Worm (Caenorhabditis elegans) whole organism, young adult: ENCODE results near the gene F32D1.3.
A peak's percentile ranks its signal among the peaks of the same experiment; 100 is the strongest.

Source experiments
- B0019.2 ChIP-seq: fragments of 200-800 bp; sonication (Bioruptor generic); conservative IDR thresholded peaks from 2 replicates; pipeline ENCODE4 v1.3.6; 2022; ENCODE audit warnings: missing genetic modification reagents, missing genetic modification characterization, missing compliant biosample characterization
- C06A6.2 ChIP-seq: fragments of 200-800 bp; sonication (Bioruptor generic); conservative IDR thresholded peaks from 2 replicates; pipeline ENCODE4 v1.3.6; 2022; ENCODE audit warnings: missing genetic modification characterization, missing compliant biosample characterization
- D2030.7 ChIP-seq: fragments of 200-800 bp; sonication (Bioruptor generic); IDR thresholded peaks from 2 replicates; pipeline ENCODE4 v1.3.6; 2022; ENCODE audit warnings: missing genetic modification reagents, missing genetic modification characterization, missing compliant biosample characterization
- F10E7.11 ChIP-seq: sonication (generic microtip); optimal IDR thresholded peaks from 2 replicates; lab custom pipeline; 2017; ENCODE audit warnings: mild to moderate bottlenecking, missing genetic modification characterization, moderate library complexity, missing compliant biosample characterization
- F33H1.4 ChIP-seq: fragments of 200-800 bp; sonication (Bioruptor generic); IDR thresholded peaks from 2 replicates; pipeline ENCODE4 v1.3.6; 2022; ENCODE audit warnings: missing genetic modification reagents, missing genetic modification characterization, missing compliant biosample characterization
- F39B2.1 ChIP-seq: fragments of 200-800 bp; sonication (Bioruptor generic); IDR thresholded peaks from 2 replicates; pipeline ENCODE4 v1.3.6; 2022; ENCODE audit warnings: missing genetic modification reagents, missing genetic modification characterization, missing compliant biosample characterization
- F57A8.1 ChIP-seq: fragments of 200-800 bp; sonication (Bioruptor generic); optimal IDR thresholded peaks from 2 replicates; lab custom pipeline; 2018; ENCODE audit warnings: mild to moderate bottlenecking, missing genetic modification characterization, moderate library complexity, missing compliant biosample characterization
- K12H6.12 ChIP-seq: fragments of 200-800 bp; sonication (Bioruptor generic); optimal IDR thresholded peaks from 2 replicates; lab custom pipeline; 2018; ENCODE audit warnings: mild to moderate bottlenecking, missing genetic modification characterization, missing compliant biosample characterization
- Y67H2A.10 ChIP-seq: fragments of 200-800 bp; sonication (Bioruptor generic); conservative IDR thresholded peaks from 2 replicates; pipeline ENCODE4 v1.3.6; 2022; ENCODE audit warnings: missing genetic modification reagents, missing genetic modification characterization, missing compliant biosample characterization
- Y79H2A.3 ChIP-seq: fragments of 200-800 bp; sonication (Bioruptor generic); conservative IDR thresholded peaks from 2 replicates; pipeline ENCODE4 v1.3.6; 2022; ENCODE audit warnings: missing genetic modification reagents, missing genetic modification characterization, missing compliant biosample characterization
- Y95B8A.8 ChIP-seq: fragments of 200-800 bp; sonication (Bioruptor generic); IDR thresholded peaks from 2 replicates; pipeline ENCODE4 v1.3.6; 2022; ENCODE audit warnings: missing genetic modification reagents, missing genetic modification characterization, missing compliant biosample characterization
- attf-5 ChIP-seq: fragments of 200-800 bp; sonication (Bioruptor generic); optimal IDR thresholded peaks from 2 replicates; lab custom pipeline; 2018; ENCODE audit warnings: mild to moderate bottlenecking, missing genetic modification characterization, missing compliant biosample characterization
- bed-2 ChIP-seq: fragments of 200-800 bp; sonication (Bioruptor generic); IDR thresholded peaks from 2 replicates; pipeline ENCODE4 v1.3.6; 2022; ENCODE audit warnings: missing genetic modification reagents, missing genetic modification characterization, missing compliant biosample characterization
- ceh-100 ChIP-seq: fragments of 200-800 bp; sonication (Bioruptor generic); IDR thresholded peaks from 2 replicates; pipeline ENCODE4 v1.3.6; 2022; ENCODE audit warnings: missing genetic modification reagents, missing genetic modification characterization, missing compliant biosample characterization
- ceh-91 ChIP-seq: fragments of 200-800 bp; sonication (Bioruptor generic); IDR thresholded peaks from 2 replicates; pipeline ENCODE4 v1.3.6; 2022; ENCODE audit warnings: missing genetic modification reagents, missing genetic modification characterization, missing compliant biosample characterization
- chd-7 ChIP-seq: sonication (generic microtip); optimal IDR thresholded peaks from 2 replicates; lab custom pipeline; 2016; ENCODE audit warnings: mild to moderate bottlenecking, missing genetic modification characterization, moderate library complexity, missing compliant biosample characterization
- egl-18 ChIP-seq: fragments of 200-800 bp; sonication (Bioruptor generic); IDR thresholded peaks from 2 replicates; pipeline ENCODE4 v1.3.6; 2022; ENCODE audit warnings: missing genetic modification reagents, missing genetic modification characterization, missing compliant biosample characterization
- egl-44 ChIP-seq: fragments of 200-800 bp; sonication (Bioruptor generic); IDR thresholded peaks from 2 replicates; pipeline ENCODE4 v1.3.6; 2022; ENCODE audit warnings: missing genetic modification reagents, missing genetic modification characterization, missing compliant biosample characterization
- ets-4 ChIP-seq: fragments of 200-800 bp; sonication (Bioruptor generic); optimal IDR thresholded peaks from 2 replicates; lab custom pipeline; 2018; ENCODE audit warnings: mild to moderate bottlenecking, missing genetic modification characterization, missing compliant biosample characterization
- hlh-12 ChIP-seq: sonication (generic microtip); optimal IDR thresholded peaks from 2 replicates; lab custom pipeline; 2016; ENCODE audit warnings: missing genetic modification characterization, missing compliant biosample characterization
- hmg-20 ChIP-seq: fragments of 200-800 bp; sonication (Bioruptor generic); IDR thresholded peaks from 2 replicates; pipeline ENCODE4 v1.3.6; 2022; ENCODE audit warnings: missing genetic modification reagents, missing genetic modification characterization, missing compliant biosample characterization
- hsf-1 ChIP-seq: fragments of 200-800 bp; sonication (Bioruptor generic); IDR thresholded peaks from 2 replicates; pipeline ENCODE4 v1.3.6; 2022; ENCODE audit warnings: missing genetic modification reagents, missing genetic modification characterization, missing compliant biosample characterization
- lin-35 ChIP-seq, 3 experiments: fragments of 150-350 bp in 2 of 3; sonication (generic microtip) in 1 of 3; optimal IDR thresholded peaks; 2 replicates each; lab custom pipeline; 2014 to 2018; ENCODE audit warnings: missing biosample characterization in 3 of 3, missing genetic modification characterization in 3 of 3, missing genetic modification reagents in 3 of 3
- lin-40 ChIP-seq: sonication (generic microtip); optimal IDR thresholded peaks from 2 replicates; lab custom pipeline; 2016; ENCODE audit warnings: missing genetic modification characterization, mild to moderate bottlenecking, missing compliant biosample characterization, missing genotype, missing genetic modification reagents
- lsl-1 ChIP-seq: fragments of 200-800 bp; sonication (Bioruptor generic); optimal IDR thresholded peaks from 2 replicates; lab custom pipeline; 2018; ENCODE audit warnings: mild to moderate bottlenecking, missing genetic modification characterization, moderate library complexity, missing compliant biosample characterization
- lsy-27 ChIP-seq: sonication (generic microtip); optimal IDR thresholded peaks from 2 replicates; lab custom pipeline; 2017; ENCODE audit warnings: missing genetic modification characterization, mild to moderate bottlenecking, missing compliant biosample characterization, antibody characterized with exemption, missing genotype, borderline replicate concordance; ENCODE audit not compliant: insufficient read depth
- madf-6 ChIP-seq: fragments of 200-800 bp; sonication (Bioruptor generic); IDR thresholded peaks from 2 replicates; pipeline ENCODE4 v1.3.6; 2022; ENCODE audit warnings: missing genetic modification reagents, missing genetic modification characterization, missing compliant biosample characterization
- madf-8 ChIP-seq: fragments of 200-800 bp; sonication (Bioruptor generic); conservative IDR thresholded peaks from 2 replicates; pipeline ENCODE4 v1.3.6; 2022; ENCODE audit warnings: missing genetic modification reagents, missing genetic modification characterization, missing compliant biosample characterization
- mcd-1 ChIP-seq: fragments of 200-800 bp; sonication (Bioruptor generic); IDR thresholded peaks from 2 replicates; pipeline ENCODE4 v1.3.6; 2022; ENCODE audit warnings: missing genetic modification reagents, missing genetic modification characterization, missing compliant biosample characterization
- nfya-1 ChIP-seq: sonication (generic microtip); optimal IDR thresholded peaks from 2 replicates; lab custom pipeline; 2017; ENCODE audit warnings: antibody characterized with exemption, missing compliant biosample characterization, missing genetic modification characterization, borderline replicate concordance; ENCODE audit not compliant: insufficient read depth
- nfyb-1 ChIP-seq: fragments of 200-800 bp; sonication (Bioruptor generic); IDR thresholded peaks from 2 replicates; pipeline ENCODE4 v1.3.6; 2022; ENCODE audit warnings: missing genetic modification reagents, missing genetic modification characterization, missing compliant biosample characterization
- nhr-179 ChIP-seq: sonication (generic microtip); optimal IDR thresholded peaks from 2 replicates; lab custom pipeline; 2016; ENCODE audit warnings: mild to moderate bottlenecking, missing genetic modification characterization, missing compliant biosample characterization
- nhr-80 ChIP-seq: sonication (generic microtip); optimal IDR thresholded peaks from 2 replicates; lab custom pipeline; 2016; ENCODE audit warnings: missing genetic modification characterization, missing compliant biosample characterization
- repo-1 ChIP-seq: sonication (generic microtip); optimal IDR thresholded peaks from 2 replicates; lab custom pipeline; 2017; ENCODE audit warnings: mild to moderate bottlenecking, missing genetic modification characterization, missing compliant biosample characterization
- rpc-1 ChIP-seq, 2 experiments: fragments of 150-350 bp in 1 of 2; sonication (generic microtip) in 1 of 2; optimal IDR thresholded peaks; 2 replicates each; lab custom pipeline; 2014 to 2018; ENCODE audit warnings: missing biosample characterization in 1 of 2, missing genetic modification characterization in 1 of 2, missing genetic modification reagents in 1 of 2, missing genotype in 1 of 2
- snpc-3.4 ChIP-seq: sonication (generic microtip); optimal IDR thresholded peaks from 2 replicates; lab custom pipeline; 2017; ENCODE audit warnings: missing genetic modification characterization, mild to moderate bottlenecking, missing compliant biosample characterization, antibody characterized with exemption, moderate library complexity, missing genotype, missing genetic modification reagents
- unc-130 ChIP-seq: sonication (generic microtip); optimal IDR thresholded peaks from 2 replicates; lab custom pipeline; 2016; ENCODE audit warnings: missing genetic modification reagents, missing genetic modification characterization, missing compliant biosample characterization
- xnd-1 ChIP-seq: sonication (generic microtip); optimal IDR thresholded peaks from 2 replicates; lab custom pipeline; 2016; ENCODE audit warnings: missing genotype, missing genetic modification reagents, missing genetic modification characterization, missing compliant biosample characterization
- ztf-18 ChIP-seq: sonication (generic microtip); optimal IDR thresholded peaks from 2 replicates; lab custom pipeline; 2016; ENCODE audit warnings: missing genotype, mild to moderate bottlenecking, missing genetic modification characterization, missing compliant biosample characterization
- ztf-22 ChIP-seq: fragments of 200-800 bp; sonication (Bioruptor generic); optimal IDR thresholded peaks from 2 replicates; lab custom pipeline; 2018; ENCODE audit warnings: mild to moderate bottlenecking, missing genetic modification characterization, moderate library complexity, missing compliant biosample characterization

The F32D1.3 gene

DNA sequence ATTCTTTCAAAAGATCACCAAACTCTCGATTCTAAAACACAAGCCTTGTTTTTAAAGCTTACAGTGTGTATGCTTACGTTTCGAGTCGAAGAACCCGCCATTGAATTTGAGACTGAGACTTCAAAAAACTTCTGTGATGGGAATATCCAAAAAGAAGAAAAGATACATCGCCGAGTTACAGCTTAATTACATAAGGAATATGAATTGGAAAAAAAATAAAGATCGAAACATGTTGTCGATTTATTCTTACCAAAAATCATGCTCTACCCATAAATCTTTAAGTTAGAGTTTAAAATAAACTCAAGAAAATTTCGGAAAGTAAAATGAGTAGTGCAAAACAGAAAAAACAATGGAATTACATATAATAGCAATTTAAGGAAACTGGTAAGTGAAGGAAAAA, 24.8 kb upstream of the F32D1.3 start, which contains the start of gene F13A2.10:
Gene F13A2.10 (minus strand): TSS at position 101 of the 400 bp plus-strand sequence.
- TF ChIP-seq snpc-3.4 (tag; lab: Kevin White, UChicago), result no peak
- TF ChIP-seq Y79H2A.3 (GFP tag; lab: Robert Waterston, UW), result no peak

- no peak for TF ChIP-seq repo-1 (tag; lab: Kevin White, UChicago)
- no peak for TF ChIP-seq F57A8.1 (GFP tag; lab: Kevin White, UChicago)
- TF ChIP-seq rpc-1 (optimal IDR thresholded peaks at IDR 0.05; lab: Kevin White, UChicago), result no peak
- TF ChIP-seq rpc-1 (tag; optimal IDR thresholded peaks at IDR 0.05; lab: Kevin White, UChicago), result no peak
- TF ChIP-seq mcd-1, result no peak
- no peak for TF ChIP-seq ceh-91 (GFP tag; lab: Robert Waterston, UW)
- no peak for TF ChIP-seq F39B2.1 (GFP tag; lab: Robert Waterston, UW)
- TF ChIP-seq ztf-18 (tag; lab: Kevin White, UChicago), result no peak
- TF ChIP-seq lsy-27 (tag; lab: Kevin White, UChicago), result no peak
These were observed 23.1 kb upstream of the F32D1.3 start, which contains the start of gene F13A2.2 for ce11 chrV:4384482-4384881. Gene F13A2.2, minus strand, starts transcription at chrV:4384582.

- TF ChIP-seq egl-44 (GFP tag; lab: Robert Waterston, UW) (no peak), nhr-179 (no peak), Y67H2A.10 (no peak), attf-5 (GFP tag; lab: Kevin White, UChicago) (no peak), bed-2 (GFP tag; lab: Robert Waterston, UW) (no peak), hlh-12 (tag; lab: Kevin White, UChicago) (no peak), lsl-1 (no peak), K12H6.12 (no peak), hsf-1 (GFP tag; lab: Robert Waterston, UW) (no peak), ceh-100 (no peak), C06A6.2 (no peak), B0019.2 (GFP tag; lab: Robert Waterston, UW) (no peak), lin-40 (no peak), F10E7.11 (tag; lab: Kevin White, UChicago) (no peak)
These were observed 20.9 kb upstream of the F32D1.3 start, which contains the start of gene F13A2.1 for ce11 chrV:4382298-4382697. Gene F13A2.1, minus strand, starts transcription at chrV:4382398.

DNA sequence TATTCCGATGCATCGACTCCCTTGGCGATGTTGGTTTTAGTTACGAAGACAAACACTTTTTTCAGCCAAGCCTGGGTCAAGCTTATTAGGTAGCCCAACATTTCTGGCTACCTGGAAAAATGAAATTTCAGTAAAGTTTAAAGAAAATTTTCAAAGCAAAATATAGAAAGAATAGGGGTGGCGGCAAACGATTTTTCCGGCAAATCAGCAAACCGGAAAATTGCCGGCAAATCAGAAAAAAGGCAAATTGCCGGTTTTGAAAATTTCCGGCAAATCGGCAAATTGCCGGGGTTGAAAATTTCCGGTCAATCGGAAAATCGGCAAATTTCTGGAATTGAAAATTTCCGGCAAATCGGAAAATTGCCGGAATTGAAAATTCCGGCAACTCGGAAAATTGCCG, 16.3 kb upstream of the F32D1.3 start, which contains the start of gene F32D1.8:
Gene F32D1.8 (minus strand): TSS at position 101 of the 400 bp plus-strand sequence.
- TF ChIP-seq ztf-22 (GFP tag; lab: Kevin White, UChicago) (no peak), ztf-18 (tag; lab: Kevin White, UChicago) (no peak)

- TF ChIP-seq Y95B8A.8, result 0 out of 2 replicates have a peak, but pooled peaks have one; percentile 49
- TF ChIP-seq F33H1.4 (GFP tag; lab: Robert Waterston, UW), result peak; percentile 78
- TF ChIP-seq egl-18, result no peak
- TF ChIP-seq nhr-80 (tag; lab: Kevin White, UChicago), result no peak
- no peak for TF ChIP-seq nfyb-1
- peak in 1 of 3 experiments; percentile 12 for TF ChIP-seq lin-35 (GFP tag; optimal IDR thresholded peaks at IDR 0.05; lab: Kevin White, UChicago)
- TF ChIP-seq nfya-1 (tag; lab: Kevin White, UChicago), result no peak
- peak; percentile 98 for TF ChIP-seq madf-8 (GFP tag; lab: Robert Waterston, UW)
- TF ChIP-seq lsl-1, result peak; percentile 99
- no peak for TF ChIP-seq K12H6.12
- peak; percentile 87 for TF ChIP-seq D2030.7 (GFP tag; lab: Robert Waterston, UW)
- no peak for TF ChIP-seq hmg-20 (GFP tag; lab: Robert Waterston, UW)
- TF ChIP-seq madf-6, result peak; percentile 99
- no peak for TF ChIP-seq ets-4 (GFP tag; lab: Kevin White, UChicago)
- TF ChIP-seq bed-2 (GFP tag; lab: Robert Waterston, UW), result no peak
- no peak for TF ChIP-seq chd-7 (tag; lab: Kevin White, UChicago)
- TF ChIP-seq hsf-1 (GFP tag; lab: Robert Waterston, UW), result peak; percentile 59; the same call in 1 of the 2 replicates
- peak; percentile 38 for TF ChIP-seq unc-130 (GFP tag; lab: Kevin White, UChicago)
- peak; percentile 93 for TF ChIP-seq xnd-1
These were observed 14.6 kb upstream of the F32D1.3 start, which contains the start of gene F32D1.7 for ce11 chrV:4375807-4376564. Gene F32D1.7, minus strand, starts transcription at chrV:4376173.
